Worm (Caenorhabditis elegans) whole organism, L4 larva: Measurements from ENCODE around the gene cpsf-4.

Source experiments
- D1046.2 ChIP-seq: fragments of 200-800 bp; sonication (Bioruptor generic); IDR thresholded peaks from 2 replicates; pipeline ENCODE4 v1.3.6; 2022; ENCODE audit warnings: missing genetic modification characterization, missing compliant biosample characterization
- F10B5.3 ChIP-seq: sonication (generic microtip); optimal IDR thresholded peaks from 2 replicates; lab custom pipeline; 2016; ENCODE audit warnings: mild to moderate bottlenecking, missing genetic modification characterization, missing compliant biosample characterization
- F26F4.8 ChIP-seq: fragments of 200-800 bp; sonication (Bioruptor generic); conservative IDR thresholded peaks from 2 replicates; pipeline ENCODE4 v1.3.6; 2022; ENCODE audit warnings: missing genetic modification characterization, missing compliant biosample characterization
- F49E8.2 ChIP-seq: sonication (generic microtip); optimal IDR thresholded peaks from 2 replicates; lab custom pipeline; 2016; ENCODE audit warnings: missing compliant biosample characterization, mild to moderate bottlenecking, missing genetic modification characterization, borderline replicate concordance
- Y105C5A.15 ChIP-seq: fragments of 200-800 bp; sonication (Bioruptor generic); IDR thresholded peaks from 2 replicates; pipeline ENCODE4 v1.3.6; 2022; ENCODE audit warnings: missing genetic modification characterization, missing compliant biosample characterization
- Y5F2A.4 ChIP-seq: fragments of 200-800 bp; sonication (Bioruptor generic); optimal IDR thresholded peaks from 2 replicates; lab custom pipeline; 2018; ENCODE audit warnings: mild to moderate bottlenecking, missing genetic modification characterization, missing compliant biosample characterization
- arid-1 ChIP-seq: fragments of 200-800 bp; sonication (Bioruptor generic); conservative IDR thresholded peaks from 2 replicates; pipeline ENCODE4 v1.3.6; 2022; ENCODE audit warnings: missing genetic modification reagents, missing genetic modification characterization, missing compliant biosample characterization
- ceh-28 ChIP-seq: fragments of 150-350 bp; optimal IDR thresholded peaks from 2 replicates; lab custom pipeline; 2014; ENCODE audit warnings: missing biosample characterization, missing genetic modification reagents, missing genetic modification characterization
- ces-1 ChIP-seq: fragments of 150-350 bp; sonication (generic microtip); optimal IDR thresholded peaks from 4 replicates; lab custom pipeline; 2014; ENCODE audit warnings: missing biosample characterization, missing genetic modification reagents, missing genetic modification characterization
- cey-2 ChIP-seq: sonication (generic microtip); optimal IDR thresholded peaks from 3 replicates; lab custom pipeline; 2017; ENCODE audit warnings: missing genetic modification characterization, mild to moderate bottlenecking, missing compliant biosample characterization, antibody characterized with exemption, borderline replicate concordance; ENCODE audit not compliant: insufficient read depth
- ctbp-1 ChIP-seq: fragments of 200-800 bp; sonication (Bioruptor generic); IDR thresholded peaks from 2 replicates; pipeline ENCODE4 v1.3.6; 2022; ENCODE audit warnings: missing genetic modification reagents, missing genetic modification characterization, missing compliant biosample characterization
- daf-16 ChIP-seq, 3 experiments: sonication (generic microtip); optimal IDR thresholded peaks; 2 replicates each; lab custom pipeline; 2016 to 2017; ENCODE audit warnings: missing genetic modification characterization in 3 of 3, missing genetic modification reagents in 3 of 3, mild to moderate bottlenecking in 2 of 3, missing compliant biosample characterization in 2 of 3, missing biosample characterization in 1 of 3, moderate library complexity in 1 of 3
- dmd-6 ChIP-seq: fragments of 200-800 bp; sonication (Bioruptor generic); IDR thresholded peaks from 2 replicates; pipeline ENCODE4 v1.3.6; 2022; ENCODE audit warnings: missing genetic modification reagents, missing genetic modification characterization, missing compliant biosample characterization
- dmd-8 ChIP-seq: fragments of 200-800 bp; sonication (Bioruptor generic); IDR thresholded peaks from 2 replicates; pipeline ENCODE4 v1.3.6; 2022; ENCODE audit warnings: missing genetic modification characterization, missing compliant biosample characterization
- duxl-1 ChIP-seq: sonication (generic microtip); optimal IDR thresholded peaks from 2 replicates; lab custom pipeline; 2016; ENCODE audit warnings: mild to moderate bottlenecking, missing genetic modification characterization, moderate library complexity, missing compliant biosample characterization; ENCODE audit not compliant: poor library complexity
- dve-1 ChIP-seq: sonication (generic microtip); optimal IDR thresholded peaks from 2 replicates; lab custom pipeline; 2017; ENCODE audit warnings: antibody characterized with exemption, mild to moderate bottlenecking, missing genetic modification characterization, missing compliant biosample characterization; ENCODE audit not compliant: insufficient read depth
- egl-27 ChIP-seq: sonication (generic microtip); optimal IDR thresholded peaks from 3 replicates; lab custom pipeline; 2017; ENCODE audit warnings: missing biosample characterization, missing genetic modification reagents, missing genetic modification characterization
- egl-43 ChIP-seq: fragments of 200-800 bp; sonication (Bioruptor generic); IDR thresholded peaks from 2 replicates; pipeline ENCODE4 v1.3.6; 2022; ENCODE audit warnings: missing genetic modification reagents, missing genetic modification characterization, missing compliant biosample characterization
- fkh-10 ChIP-seq: fragments of 150-350 bp; optimal IDR thresholded peaks from 2 replicates; lab custom pipeline; 2014; ENCODE audit warnings: missing biosample characterization, missing genetic modification reagents, missing genetic modification characterization
- hif-1 ChIP-seq, 2 experiments: sonication (generic microtip); optimal IDR thresholded peaks; 2 replicates each; lab custom pipeline; 2016 to 2017; ENCODE audit warnings: missing compliant biosample characterization in 2 of 2, missing genetic modification characterization in 2 of 2, missing genetic modification reagents in 2 of 2, missing genotype in 2 of 2, mild to moderate bottlenecking in 1 of 2
- hlh-30 ChIP-seq: sonication (generic microtip); optimal IDR thresholded peaks from 2 replicates; lab custom pipeline; 2017; ENCODE audit warnings: antibody characterized with exemption, mild to moderate bottlenecking, missing genetic modification characterization, missing compliant biosample characterization; ENCODE audit not compliant: insufficient read depth
- hmg-1.1 ChIP-seq: fragments of 200-800 bp; sonication (Bioruptor generic); IDR thresholded peaks from 2 replicates; pipeline ENCODE4 v1.3.6; 2022; ENCODE audit warnings: missing genetic modification reagents, missing genetic modification characterization, missing compliant biosample characterization
- lin-1 ChIP-seq: fragments of 200-800 bp; sonication (Bioruptor generic); IDR thresholded peaks from 2 replicates; pipeline ENCODE4 v1.3.6; 2022; ENCODE audit warnings: missing genetic modification reagents, missing genetic modification characterization, missing compliant biosample characterization
- lin-15B ChIP-seq: fragments of 150-350 bp; sonication (generic microtip); optimal IDR thresholded peaks from 3 replicates; lab custom pipeline; 2014; ENCODE audit warnings: missing biosample characterization, missing genetic modification characterization
- lin-29 ChIP-seq: fragments of 200-800 bp; sonication (Bioruptor generic); IDR thresholded peaks from 2 replicates; pipeline ENCODE4 v1.3.6; 2022; ENCODE audit warnings: missing genetic modification reagents, missing genetic modification characterization, missing compliant biosample characterization
- lin-38 ChIP-seq: fragments of 200-800 bp; sonication (Bioruptor generic); IDR thresholded peaks from 2 replicates; pipeline ENCODE4 v1.3.6; 2022; ENCODE audit warnings: missing genetic modification reagents, missing genetic modification characterization, missing compliant biosample characterization
- lir-3 ChIP-seq: sonication (generic microtip); optimal IDR thresholded peaks from 2 replicates; lab custom pipeline; 2016; ENCODE audit warnings: mild to moderate bottlenecking, missing genetic modification characterization, missing compliant biosample characterization
- madf-9 ChIP-seq: fragments of 200-800 bp; sonication (Bioruptor generic); conservative IDR thresholded peaks from 2 replicates; pipeline ENCODE4 v1.3.6; 2022; ENCODE audit warnings: missing genetic modification reagents, missing genetic modification characterization, missing compliant biosample characterization
- mep-1 ChIP-seq: fragments of 150-350 bp; sonication (generic microtip); optimal IDR thresholded peaks from 3 replicates; lab custom pipeline; 2014; ENCODE audit warnings: missing biosample characterization, missing genetic modification characterization
- mes-2 ChIP-seq: sonication (generic microtip); optimal IDR thresholded peaks from 2 replicates; lab custom pipeline; 2016; ENCODE audit warnings: missing genotype, mild to moderate bottlenecking, missing genetic modification characterization, missing compliant biosample characterization; ENCODE audit not compliant: poor library complexity, severe bottlenecking
- nhr-11 ChIP-seq: fragments of 150-350 bp; optimal IDR thresholded peaks from 2 replicates; lab custom pipeline; 2014; ENCODE audit warnings: missing biosample characterization, missing genetic modification characterization
- nhr-237 ChIP-seq: sonication (generic microtip); optimal IDR thresholded peaks from 2 replicates; lab custom pipeline; 2017; ENCODE audit warnings: missing biosample characterization, missing genetic modification characterization
- nhr-28 ChIP-seq: fragments of 150-350 bp; optimal IDR thresholded peaks from 2 replicates; lab custom pipeline; 2014; ENCODE audit warnings: missing biosample characterization, missing genetic modification characterization
- nhr-48 ChIP-seq: sonication (generic microtip); optimal IDR thresholded peaks from 2 replicates; lab custom pipeline; 2016; ENCODE audit warnings: mild to moderate bottlenecking, missing genetic modification characterization, missing compliant biosample characterization
- nhr-6 ChIP-seq: fragments of 150-350 bp; optimal IDR thresholded peaks from 2 replicates; lab custom pipeline; 2014; ENCODE audit warnings: missing biosample characterization, missing genetic modification characterization
- nhr-76 ChIP-seq: fragments of 150-350 bp; optimal IDR thresholded peaks from 2 replicates; lab custom pipeline; 2014; ENCODE audit warnings: missing biosample characterization, missing genetic modification characterization
- pha-4 ChIP-seq, 2 experiments: fragments of 150-350 bp in 1 of 2; fragments of 200-800 bp in 1 of 2; sonication (Bioruptor generic) in 1 of 2; IDR thresholded peaks in 1 of 2; optimal IDR thresholded peaks in 1 of 2; 2 replicates each; pipeline versions ENCODE4 v1.3.6 to Lab custom; 2014 to 2022; ENCODE audit warnings: missing genetic modification characterization in 2 of 2, missing genetic modification reagents in 2 of 2, missing biosample characterization in 1 of 2, missing compliant biosample characterization in 1 of 2
- rbr-2 ChIP-seq: sonication (generic microtip); optimal IDR thresholded peaks from 2 replicates; lab custom pipeline; 2016; ENCODE audit warnings: missing genotype, missing genetic modification characterization, missing compliant biosample characterization
- saeg-2 ChIP-seq: fragments of 200-800 bp; sonication (Bioruptor generic); IDR thresholded peaks from 2 replicates; pipeline ENCODE4 v1.3.6; 2022; ENCODE audit warnings: missing genetic modification reagents, missing genetic modification characterization, missing compliant biosample characterization
- set-16 ChIP-seq: fragments of 200-800 bp; sonication (Bioruptor generic); IDR thresholded peaks from 2 replicates; pipeline ENCODE4 v1.3.6; 2022; ENCODE audit warnings: missing genetic modification reagents, missing genetic modification characterization, missing compliant biosample characterization
- snpc-1.2 ChIP-seq: fragments of 200-800 bp; sonication (Bioruptor generic); IDR thresholded peaks from 2 replicates; pipeline ENCODE4 v1.3.6; 2022; ENCODE audit warnings: missing genetic modification reagents, missing genetic modification characterization, missing compliant biosample characterization
- snpc-4 ChIP-seq: fragments of 150-350 bp; optimal IDR thresholded peaks from 2 replicates; lab custom pipeline; 2014; ENCODE audit warnings: missing biosample characterization, missing genetic modification characterization
- tag-97 ChIP-seq: fragments of 200-800 bp; sonication (Bioruptor generic); IDR thresholded peaks from 2 replicates; pipeline ENCODE4 v1.3.6; 2022; ENCODE audit warnings: missing genetic modification characterization, missing compliant biosample characterization
- vab-7 ChIP-seq: fragments of 200-800 bp; sonication (Bioruptor generic); IDR thresholded peaks from 2 replicates; pipeline ENCODE4 v1.3.6; 2022; ENCODE audit warnings: missing genetic modification reagents, missing genetic modification characterization, missing compliant biosample characterization
- zip-11 ChIP-seq: fragments of 200-800 bp; sonication (Bioruptor generic); IDR thresholded peaks from 2 replicates; pipeline ENCODE4 v1.3.6; 2022; ENCODE audit warnings: missing genetic modification characterization, missing compliant biosample characterization
- ztf-11 ChIP-seq: fragments of 150-350 bp; optimal IDR thresholded peaks from 2 replicates; lab custom pipeline; 2014; ENCODE audit warnings: missing biosample characterization, missing genetic modification characterization

The cpsf-4 gene

DNA sequence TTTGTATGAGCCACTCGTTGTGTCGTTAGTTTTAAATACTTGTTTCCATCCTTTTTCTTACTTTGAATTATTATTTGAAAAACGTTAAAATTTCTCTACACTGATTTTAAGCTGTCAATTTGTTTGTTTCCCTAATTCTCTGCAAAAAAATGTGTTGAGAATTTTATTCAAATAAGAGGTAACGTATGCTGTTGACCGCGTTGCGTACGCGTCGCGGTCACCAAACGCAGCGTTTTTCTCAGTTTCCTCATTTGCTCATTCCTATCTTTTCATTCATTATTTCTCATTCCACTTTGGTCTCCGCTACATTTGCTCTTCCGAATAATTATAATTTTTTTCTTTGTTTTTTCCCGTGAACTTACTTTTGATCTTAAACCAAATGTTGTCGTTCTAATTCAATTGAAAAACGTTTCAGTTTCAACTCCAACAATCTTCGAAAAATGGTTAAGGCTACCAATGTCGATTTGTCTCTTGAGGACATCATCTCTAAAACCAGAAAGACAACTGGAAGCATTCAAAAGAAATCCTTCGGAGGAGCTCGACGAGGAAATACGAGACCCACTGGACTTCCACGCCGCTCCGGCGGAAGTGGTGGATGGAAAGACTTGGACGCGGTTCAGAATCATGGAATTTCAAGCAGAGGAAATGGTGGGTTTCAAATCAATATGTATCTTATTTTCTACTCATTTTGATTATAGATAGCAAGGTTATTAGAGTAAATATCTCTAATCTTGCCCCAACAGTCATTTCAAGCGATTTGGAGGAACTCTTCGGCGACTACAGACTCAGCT is 29.8 kb upstream of the cpsf-4 start, which contains the start of gene aly-3 (continued):
- no peak for TF ChIP-seq madf-9 (GFP tag; lab: Robert Waterston, UW)
- no peak for TF ChIP-seq nhr-76 (tag; lab: Kevin White, UChicago)
- TF ChIP-seq daf-16 (GFP tag; optimal IDR thresholded peaks at IDR 0.05; lab: Kevin White, UChicago), result no peak
- peak; percentile 44 for TF ChIP-seq daf-16 (tag; optimal IDR thresholded peaks at IDR 0.05; lab: Kevin White, UChicago)
- TF ChIP-seq mep-1, result peak; percentile 47
- TF ChIP-seq egl-27 (tag; lab: Kevin White, UChicago), result no peak
- TF ChIP-seq lin-29, result no peak
- no peak for TF ChIP-seq arid-1 (GFP tag; lab: Robert Waterston, UW)
- no peak for TF ChIP-seq pha-4 (GFP tag; IDR thresholded peaks at IDR 0.05; lab: Robert Waterston, UW)
- no peak for TF ChIP-seq pha-4 (tag; optimal IDR thresholded peaks at IDR 0.05; lab: Kevin White, UChicago)
- no peak for TF ChIP-seq F26F4.8 (GFP tag; lab: Robert Waterston, UW)
- TF ChIP-seq nhr-28 (tag; lab: Kevin White, UChicago), result no peak
- no peak for TF ChIP-seq nhr-11 (tag; lab: Kevin White, UChicago)
- TF ChIP-seq zip-11, result no peak
- no peak for TF ChIP-seq hlh-30 (tag; lab: Kevin White, UChicago)
- TF ChIP-seq egl-43, result no peak
- TF ChIP-seq lin-1 (GFP tag; lab: Robert Waterston, UW), result no peak
- peak; percentile 64 for TF ChIP-seq mes-2 (tag; lab: Kevin White, UChicago)
- TF ChIP-seq ces-1, result no peak
- TF ChIP-seq duxl-1 (tag; lab: Kevin White, UChicago), result no peak
- TF ChIP-seq ztf-11 (tag; lab: Kevin White, UChicago), result no peak
- no peak for TF ChIP-seq snpc-4 (tag; lab: Kevin White, UChicago)
- no peak for TF ChIP-seq set-16 (GFP tag; lab: Robert Waterston, UW)
- no peak for TF ChIP-seq F49E8.2
- no peak for TF ChIP-seq dmd-8 (GFP tag; lab: Robert Waterston, UW)
- TF ChIP-seq tag-97 (GFP tag; lab: Robert Waterston, UW), result no peak
- no peak for TF ChIP-seq rbr-2
- peak; percentile 49; the same call in 1 of the 2 replicates for TF ChIP-seq lin-38 (GFP tag; lab: Robert Waterston, UW)
- TF ChIP-seq cey-2 (tag; lab: Kevin White, UChicago), result no peak
- peak; percentile 39 for TF ChIP-seq dve-1
- no peak for TF ChIP-seq hif-1 (tag; optimal IDR thresholded peaks at IDR 0.05; lab: Kevin White, UChicago)
- TF ChIP-seq dmd-6 (GFP tag; lab: Robert Waterston, UW), result no peak
- TF ChIP-seq Y105C5A.15 (GFP tag; lab: Robert Waterston, UW), result no peak
- TF ChIP-seq lin-15B (tag; lab: Kevin White, UChicago), result no peak
- TF ChIP-seq, all 104 proteins: peak for 9

ce11 chrIV:12121076-12121475 is 27.8 kb upstream of the cpsf-4 start, which contains the start of the genes ddb-1 and M18.6:
ddb-1 (minus strand) TSS chrIV:12121165.
M18.6 (plus strand) TSS chrIV:12121310.
- TF ChIP-seq ztf-11 (tag; lab: Kevin White, UChicago) (no peak), fkh-10 (no peak), hmg-1.1 (0 out of 2 replicates have a peak, but pooled peaks have one; percentile 15), vab-7 (GFP tag; lab: Robert Waterston, UW) (no peak), dve-1 (peak; percentile 26), ceh-28 (tag; lab: Kevin White, UChicago) (no peak), nhr-28 (tag; lab: Kevin White, UChicago) (peak; percentile 25), nhr-237 (tag; lab: Kevin White, UChicago) (no peak), Y5F2A.4 (GFP tag; lab: Kevin White, UChicago) (no peak), nhr-11 (tag; lab: Kevin White, UChicago) (no peak), lir-3 (tag; lab: Kevin White, UChicago) (no peak), D1046.2 (GFP tag; lab: Robert Waterston, UW) (no peak), F26F4.8 (GFP tag; lab: Robert Waterston, UW) (no peak), egl-43 (no peak), saeg-2 (GFP tag; lab: Robert Waterston, UW) (no peak), mes-2 (tag; lab: Kevin White, UChicago) (peak; percentile 48), F10B5.3 (tag; lab: Kevin White, UChicago) (no peak), hlh-30 (tag; lab: Kevin White, UChicago) (peak; percentile 3), snpc-1.2 (GFP tag; lab: Robert Waterston, UW) (no peak), ctbp-1 (GFP tag; lab: Robert Waterston, UW) (no peak), nhr-6 (tag; lab: Kevin White, UChicago) (peak; percentile 50), nhr-48 (no peak)
